Fruit fly (Drosophila melanogaster): ENCODE results near the gene Sirt7.

DNA sequence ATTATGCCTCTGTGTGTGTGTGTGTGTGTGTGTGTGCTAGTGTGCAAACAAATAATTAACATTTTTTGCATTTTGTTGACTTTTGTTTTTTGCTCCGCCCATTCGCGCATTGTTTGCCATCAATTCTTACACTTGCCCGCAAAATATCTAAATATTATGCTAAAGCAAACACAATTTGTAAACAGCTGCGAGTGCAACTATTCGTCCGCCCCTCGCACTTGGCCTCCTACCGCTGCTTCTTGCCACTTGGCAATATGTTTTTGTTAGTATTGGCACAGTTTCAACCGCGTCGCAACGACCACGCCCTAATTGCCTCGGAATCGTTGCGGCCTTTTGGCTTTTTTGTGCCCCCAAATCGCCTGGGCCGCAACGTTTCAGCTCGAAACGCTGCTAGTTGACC is 21.8 kb downstream of the Sirt7 start:
- no peak for TF ChIP-seq CG12768 (GFP tag; optimal IDR thresholded peaks at IDR 0.05)
- TF ChIP-seq Mnt (GFP tag; optimal IDR thresholded peaks at IDR 0.05) = no peak
- TF ChIP-seq kay (GFP tag; ENCODE audit: borderline replicate concordance) = peak; percentile 41
- no peak for TF ChIP-seq Crg-1 (GFP tag; optimal IDR thresholded peaks at IDR 0.05)
- TF ChIP-seq ovo (GFP tag; optimal IDR thresholded peaks at IDR 0.05) = no peak
- no peak for TF ChIP-seq toe (GFP tag; optimal IDR thresholded peaks at IDR 0.05)
- TF ChIP-seq Clk (GFP tag; optimal IDR thresholded peaks at IDR 0.05) = no peak

All from whole organism, adult.